Fruit fly (Drosophila melanogaster) whole organism, embryonic: ENCODE data around the gene CG45049.

Experiments used
- CG33557 ChIP-seq: fragments of 200-800 bp; sonication (Bioruptor generic); optimal IDR thresholded peaks from 2 replicates; lab custom pipeline; 2019; ENCODE audit warnings: missing biosample characterization, mild to moderate bottlenecking, missing genetic modification characterization, moderate library complexity
- CG7963 ChIP-seq: fragments of 200-800 bp; sonication (Bioruptor generic); IDR thresholded peaks from 3 replicates; pipeline ENCODE4 v1.3.6; 2022; ENCODE audit warnings: missing biosample characterization, missing genetic modification characterization; ENCODE audit not compliant: partially characterized antibody
- CG8478 ChIP-seq: fragments of >200 bp; optimal IDR thresholded peaks from 2 replicates; lab custom pipeline; 2018
- Poxn ChIP-seq: fragments of 200-800 bp; sonication (Bioruptor generic); IDR thresholded peaks from 2 replicates; pipeline ENCODE4 v1.3.6; 2022; ENCODE audit warnings: missing biosample characterization, missing genetic modification characterization
- Sox102F ChIP-seq: fragments of 200-800 bp; sonication (Bioruptor generic); optimal IDR thresholded peaks from 2 replicates; lab custom pipeline; 2018; ENCODE audit warnings: missing biosample characterization, mild to moderate bottlenecking, missing genetic modification characterization, moderate library complexity
- ash1 ChIP-seq: fragments of 200-800 bp; sonication (Bioruptor generic); optimal IDR thresholded peaks from 2 replicates; lab custom pipeline; 2018; ENCODE audit warnings: missing biosample characterization, mild to moderate bottlenecking, missing genetic modification characterization
- bigmax ChIP-seq: fragments of 200-800 bp; sonication (Bioruptor generic); optimal IDR thresholded peaks from 2 replicates; lab custom pipeline; 2018; ENCODE audit warnings: missing biosample characterization, mild to moderate bottlenecking, missing genetic modification characterization
- gro ChIP-seq: fragments of 200-800 bp; sonication (Bioruptor generic); optimal IDR thresholded peaks from 2 replicates; lab custom pipeline; 2016; ENCODE audit warnings: missing biosample characterization, missing genetic modification characterization
- gsb ChIP-seq: fragments of 200-800 bp; sonication (Bioruptor generic); IDR thresholded peaks from 2 replicates; pipeline ENCODE4 v1.3.6; 2022; ENCODE audit warnings: missing biosample characterization, missing genetic modification characterization
- pros ChIP-seq: fragments of 200-800 bp; sonication (Bioruptor generic); optimal IDR thresholded peaks from 3 replicates; lab custom pipeline; 2019; ENCODE audit warnings: missing biosample characterization, mild to moderate bottlenecking, missing genetic modification characterization, moderate library complexity
- sc ChIP-seq, 3 experiments: fragments of >200 bp in 2 of 3; fragments of 200-800 bp in 1 of 3; sonication (Bioruptor generic) in 1 of 3; optimal IDR thresholded peaks; 2 replicates in 2 of 3; 3 replicates in 1 of 3; lab custom pipeline; 2017; ENCODE audit warnings: mild to moderate bottlenecking in 1 of 3, missing biosample characterization in 1 of 3, missing genetic modification characterization in 1 of 3, missing genetic modification reagents in 1 of 3
- slp2 ChIP-seq: fragments of 200-800 bp; sonication (Bioruptor generic); optimal IDR thresholded peaks from 2 replicates; lab custom pipeline; 2016; ENCODE audit warnings: missing biosample characterization, missing genetic modification characterization
- tna ChIP-seq: fragments of 200-800 bp; sonication (Bioruptor generic); IDR thresholded peaks from 2 replicates; pipeline ENCODE4 v1.3.6; 2022; ENCODE audit warnings: missing biosample characterization, missing genetic modification characterization; ENCODE audit not compliant: partially characterized antibody

DNA sequence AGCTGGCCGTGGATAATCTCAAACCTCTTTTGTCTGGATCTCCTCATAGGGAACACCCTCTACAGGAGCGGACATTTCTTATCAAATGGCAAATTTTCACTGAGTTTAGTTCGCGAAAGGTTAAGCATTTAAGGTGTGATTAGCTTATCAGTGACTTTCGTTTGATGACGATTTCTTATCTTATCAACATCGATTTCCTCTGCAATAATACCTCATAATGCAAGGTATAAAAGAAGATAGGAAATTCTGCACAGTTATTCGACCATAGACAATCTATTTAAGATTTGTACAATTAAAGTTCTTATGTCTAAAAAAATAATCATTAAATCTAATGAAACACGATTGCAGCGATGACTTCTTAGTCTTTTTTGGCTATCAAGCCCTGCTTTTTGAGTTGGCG is 7.0 kb downstream of the CG45049 start, which contains the start of gene Takl2:
- no peak for TF ChIP-seq CG8478 (lab: Kevin White, UChicago)
- no peak for TF ChIP-seq CG7963 (GFP tag; lab: Robert Waterston, UW)
- no peak for TF ChIP-seq bigmax (GFP tag; lab: Kevin White, UChicago)
- TF ChIP-seq Poxn (GFP tag; lab: Robert Waterston, UW) = no peak
- no peak for TF ChIP-seq slp2
- TF ChIP-seq Sox102F (GFP tag; lab: Kevin White, UChicago) = no peak
- no peak for TF ChIP-seq pros
- no peak for TF ChIP-seq gsb
- TF ChIP-seq ash1 = no peak
- no peak for TF ChIP-seq gro (GFP tag; lab: Kevin White, UChicago)
- TF ChIP-seq sc (optimal IDR thresholded peaks at IDR 0.05; lab: Kevin White, UChicago) = no peak
- no peak for TF ChIP-seq sc (GFP tag; optimal IDR thresholded peaks at IDR 0.05; lab: Kevin White, UChicago)
- TF ChIP-seq tna (GFP tag; lab: Robert Waterston, UW) = no peak
- no peak for TF ChIP-seq CG33557 (GFP tag; lab: Kevin White, UChicago)
